Fruit fly (Drosophila melanogaster): Measurements from ENCODE around the gene Tim9a.

dm6 chrX:13370306-13370705 is 14.7 kb upstream of the Tim9a start, which contains the start of gene CG1640:
- no peak for TF ChIP-seq CG15710 (tag; optimal IDR thresholded peaks at IDR 0.05)
- TF ChIP-seq CG13204 (GFP tag; optimal IDR thresholded peaks at IDR 0.05): no peak
- TF ChIP-seq CG17806 (tag; optimal IDR thresholded peaks at IDR 0.05): no peak
- no peak for TF ChIP-seq fd96Ca (GFP tag; IDR thresholded peaks at IDR 0.05)
- TF ChIP-seq gl (tag; optimal IDR thresholded peaks at IDR 0.05): no peak
- no peak for TF ChIP-seq CG8159 (tag; optimal IDR thresholded peaks at IDR 0.05)
- TF ChIP-seq D1 (tag; optimal IDR thresholded peaks at IDR 0.05): no peak
- TF ChIP-seq Ets98B (GFP tag; IDR thresholded peaks at IDR 0.05): no peak
- TF ChIP-seq CG8301 (tag; optimal IDR thresholded peaks at IDR 0.05): no peak
- no peak for TF ChIP-seq EcR (GFP tag; optimal IDR thresholded peaks at IDR 0.05)

Data from whole organism, pupa.